Worm (Caenorhabditis elegans) whole organism, late embryonic: ENCODE measurements around the gene sra-4.

ENCODE experiments used
- F13H6.1 ChIP-seq: sonication (generic microtip); optimal IDR thresholded peaks from 2 replicates; lab custom pipeline; 2016; ENCODE audit warnings: missing genetic modification characterization, missing compliant biosample characterization
- dve-1 ChIP-seq: sonication (generic microtip); optimal IDR thresholded peaks from 2 replicates; lab custom pipeline; 2017; ENCODE audit warnings: antibody characterized with exemption, mild to moderate bottlenecking, missing genetic modification characterization, missing compliant biosample characterization
- elt-2 ChIP-seq: sonication (generic microtip); optimal IDR thresholded peaks from 2 replicates; lab custom pipeline; 2016; ENCODE audit warnings: missing genetic modification reagents, missing genetic modification characterization, missing compliant biosample characterization
- fkh-10 ChIP-seq: fragments of 150-350 bp; optimal IDR thresholded peaks from 2 replicates; lab custom pipeline; 2014; ENCODE audit warnings: missing biosample characterization, missing genetic modification reagents, missing genetic modification characterization
- fkh-6 ChIP-seq: sonication (generic microtip); optimal IDR thresholded peaks from 2 replicates; lab custom pipeline; 2016; ENCODE audit warnings: missing genetic modification characterization, missing compliant biosample characterization
- nfya-1 ChIP-seq: sonication (generic microtip); optimal IDR thresholded peaks from 2 replicates; lab custom pipeline; 2017; ENCODE audit warnings: missing genetic modification characterization, mild to moderate bottlenecking, missing compliant biosample characterization, antibody characterized with exemption, moderate library complexity

DNA sequence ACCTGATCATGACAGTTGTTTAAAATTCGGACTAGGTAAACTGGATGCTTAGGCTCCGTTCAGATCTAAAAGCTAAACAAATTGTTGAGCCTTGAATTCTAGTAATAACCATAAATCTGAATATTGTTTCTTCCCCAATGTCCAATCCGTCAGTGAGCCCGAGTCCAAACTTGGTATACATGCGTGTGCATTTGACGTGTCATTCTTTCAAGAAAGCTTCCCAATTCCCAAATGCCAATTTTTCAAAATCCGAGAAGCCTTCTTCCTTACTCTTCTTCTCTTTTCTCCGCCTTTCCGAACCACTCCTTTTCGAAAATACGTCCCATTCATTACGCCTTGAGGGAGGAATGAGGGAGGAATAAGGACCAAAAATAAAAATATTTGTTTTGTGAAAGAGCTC, 34.0 kb upstream of the sra-4 start:
- no peak for TF ChIP-seq fkh-10 (GFP tag; lab: Kevin White, UChicago)
- TF ChIP-seq dve-1 = no peak
- TF ChIP-seq elt-2 = no peak
- no peak for TF ChIP-seq nfya-1 (tag; lab: Kevin White, UChicago)
- TF ChIP-seq F13H6.1 = no peak
- no peak for TF ChIP-seq fkh-6 (tag; lab: Kevin White, UChicago)
